Fruit fly (Drosophila melanogaster) whole organism, embryonic: ENCODE measurements around the gene RpS7.

Experiments used
- Ada2b ChIP-seq: fragments of 200-800 bp; sonication (Bioruptor generic); IDR thresholded peaks from 2 replicates; pipeline ENCODE4 v1.3.6; 2022; ENCODE audit warnings: missing biosample characterization, missing genetic modification characterization
- Bteb2 ChIP-seq: fragments of 200-800 bp; sonication (Bioruptor generic); optimal IDR thresholded peaks from 2 replicates; lab custom pipeline; 2016; ENCODE audit warnings: missing biosample characterization, missing genetic modification characterization
- CG10209 ChIP-seq: fragments of 200-800 bp; sonication (Bioruptor generic); optimal IDR thresholded peaks from 3 replicates; lab custom pipeline; 2017; ENCODE audit warnings: missing biosample characterization, mild to moderate bottlenecking, missing genetic modification characterization, missing genetic modification reagents
- CG10274 ChIP-seq: fragments of 200-800 bp; sonication (Bioruptor generic); optimal IDR thresholded peaks from 3 replicates; lab custom pipeline; 2017; ENCODE audit warnings: missing biosample characterization, mild to moderate bottlenecking, missing genetic modification characterization
- CG11093 ChIP-seq: fragments of 200-800 bp; sonication (Bioruptor generic); IDR thresholded peaks from 3 replicates; pipeline ENCODE4 v1.3.6; 2022; ENCODE audit warnings: missing biosample characterization, missing genetic modification characterization
- CG12155 ChIP-seq: fragments of 200-800 bp; sonication (Bioruptor generic); optimal IDR thresholded peaks from 3 replicates; lab custom pipeline; 2016; ENCODE audit warnings: missing biosample characterization, missing genetic modification characterization
- CG12236 ChIP-seq: fragments of 200-800 bp; sonication (Bioruptor generic); optimal IDR thresholded peaks from 2 replicates; lab custom pipeline; 2016; ENCODE audit warnings: missing biosample characterization, missing genetic modification characterization
- CG12769 ChIP-seq: fragments of 200-800 bp; sonication (Bioruptor generic); optimal IDR thresholded peaks from 2 replicates; lab custom pipeline; 2019; ENCODE audit warnings: missing biosample characterization, mild to moderate bottlenecking, missing genetic modification characterization, moderate library complexity
- CG12942 ChIP-seq: fragments of 200-800 bp; sonication (Bioruptor generic); optimal IDR thresholded peaks from 3 replicates; lab custom pipeline; 2016; ENCODE audit warnings: missing biosample characterization, missing genetic modification characterization
- CG13296 ChIP-seq: fragments of 200-800 bp; sonication (Bioruptor generic); optimal IDR thresholded peaks from 3 replicates; lab custom pipeline; 2018; ENCODE audit warnings: missing biosample characterization, mild to moderate bottlenecking, missing genetic modification characterization
- CG14965 ChIP-seq: fragments of 200-800 bp; sonication (Bioruptor generic); optimal IDR thresholded peaks from 2 replicates; lab custom pipeline; 2016; ENCODE audit warnings: missing biosample characterization, missing genetic modification characterization, borderline replicate concordance
- CG15696 ChIP-seq: fragments of 200-800 bp; sonication (Bioruptor generic); optimal IDR thresholded peaks from 2 replicates; lab custom pipeline; 2019; ENCODE audit warnings: missing biosample characterization, mild to moderate bottlenecking, missing genetic modification characterization, moderate library complexity
- CG16863 ChIP-seq: fragments of 200-800 bp; sonication (Bioruptor generic); optimal IDR thresholded peaks from 3 replicates; lab custom pipeline; 2016; ENCODE audit warnings: missing biosample characterization, missing genetic modification characterization
- CG17829 ChIP-seq: fragments of 200-800 bp; optimal IDR thresholded peaks from 2 replicates; lab custom pipeline; 2019; ENCODE audit warnings: missing biosample characterization, mild to moderate bottlenecking, missing genetic modification characterization, moderate library complexity
- CG2129 ChIP-seq: fragments of 200-800 bp; sonication (Bioruptor generic); IDR thresholded peaks from 2 replicates; pipeline ENCODE4 v1.3.6; 2022; ENCODE audit warnings: missing biosample characterization, missing genetic modification characterization; ENCODE audit not compliant: partially characterized antibody
- CG2889 ChIP-seq: fragments of 200-800 bp; sonication (Bioruptor generic); IDR thresholded peaks from 3 replicates; pipeline ENCODE4 v1.3.6; 2022; ENCODE audit warnings: missing biosample characterization, missing genetic modification characterization
- CG30431 ChIP-seq: fragments of 200-800 bp; sonication (Bioruptor generic); optimal IDR thresholded peaks from 2 replicates; lab custom pipeline; 2017; ENCODE audit warnings: missing biosample characterization, missing genetic modification characterization
- CG31224 ChIP-seq: fragments of 200-800 bp; sonication (Bioruptor generic); IDR thresholded peaks from 2 replicates; pipeline ENCODE4 v1.3.6; 2022; ENCODE audit warnings: missing biosample characterization, missing genetic modification characterization
- CG32532 ChIP-seq: fragments of 200-800 bp; sonication (Bioruptor generic); IDR thresholded peaks from 2 replicates; pipeline ENCODE4 v1.3.6; 2022; ENCODE audit warnings: missing biosample characterization, missing genetic modification characterization
- CG6765 ChIP-seq: fragments of 200-800 bp; sonication (Bioruptor generic); optimal IDR thresholded peaks from 3 replicates; lab custom pipeline; 2017; ENCODE audit warnings: missing biosample characterization, mild to moderate bottlenecking, missing genetic modification characterization
- D19A ChIP-seq: fragments of 200-800 bp; optimal IDR thresholded peaks from 3 replicates; lab custom pipeline; 2019; ENCODE audit warnings: missing biosample characterization, mild to moderate bottlenecking, missing genetic modification characterization, moderate library complexity
- D19B ChIP-seq: fragments of 200-800 bp; sonication (Bioruptor generic); optimal IDR thresholded peaks from 2 replicates; lab custom pipeline; 2017; ENCODE audit warnings: missing biosample characterization, mild to moderate bottlenecking, missing genetic modification characterization
- E2f1 ChIP-seq: fragments of 200-800 bp; sonication (Bioruptor generic); IDR thresholded peaks from 2 replicates; pipeline ENCODE4 v1.3.6; 2022; ENCODE audit warnings: missing biosample characterization, missing genetic modification characterization
- Hey ChIP-seq: fragments of 200-800 bp; sonication (Bioruptor generic); optimal IDR thresholded peaks from 3 replicates; lab custom pipeline; 2018; ENCODE audit warnings: missing biosample characterization, mild to moderate bottlenecking, missing genetic modification characterization
- Hmr ChIP-seq: fragments of 200-800 bp; sonication (Bioruptor generic); optimal IDR thresholded peaks from 3 replicates; lab custom pipeline; 2017; ENCODE audit warnings: mild to moderate bottlenecking, missing biosample characterization, missing genetic modification reagents, missing genetic modification characterization
- Hmx ChIP-seq: fragments of 200-800 bp; sonication (Bioruptor generic); optimal IDR thresholded peaks from 2 replicates; lab custom pipeline; 2016; ENCODE audit warnings: missing biosample characterization, missing genetic modification characterization
- Lim3 ChIP-seq: fragments of 200-800 bp; sonication (Bioruptor generic); IDR thresholded peaks from 2 replicates; pipeline ENCODE4 v1.3.6; 2022; ENCODE audit warnings: missing biosample characterization, missing genetic modification characterization
- Mad ChIP-seq: fragments of 200-800 bp; sonication (Bioruptor generic); optimal IDR thresholded peaks from 2 replicates; lab custom pipeline; 2016; ENCODE audit warnings: missing biosample characterization, missing genetic modification characterization
- Ptx1 ChIP-seq: fragments of 200-800 bp; sonication (Bioruptor generic); IDR thresholded peaks from 2 replicates; pipeline ENCODE4 v1.3.6; 2022; ENCODE audit warnings: missing biosample characterization, missing genetic modification characterization
- Sry-β ChIP-seq: fragments of 200-800 bp; sonication (Bioruptor generic); optimal IDR thresholded peaks from 2 replicates; lab custom pipeline; 2018; ENCODE audit warnings: missing biosample characterization, mild to moderate bottlenecking, missing genetic modification characterization, moderate library complexity
- Sry-δ ChIP-seq: fragments of 200-800 bp; sonication (Bioruptor generic); optimal IDR thresholded peaks from 2 replicates; lab custom pipeline; 2016; ENCODE audit warnings: missing biosample characterization, missing genetic modification characterization
- ab ChIP-seq: fragments of 200-800 bp; sonication (Bioruptor generic); optimal IDR thresholded peaks from 2 replicates; lab custom pipeline; 2016; ENCODE audit warnings: missing biosample characterization, missing genetic modification characterization
- ac ChIP-seq: fragments of 200-800 bp; sonication (Bioruptor generic); optimal IDR thresholded peaks from 3 replicates; lab custom pipeline; 2017; ENCODE audit warnings: missing biosample characterization, mild to moderate bottlenecking, missing genetic modification characterization
- btn ChIP-seq: fragments of 200-800 bp; sonication (Bioruptor generic); optimal IDR thresholded peaks from 2 replicates; lab custom pipeline; 2016; ENCODE audit warnings: missing biosample characterization, missing genetic modification characterization
- cad ChIP-seq: fragments of >200 bp; optimal IDR thresholded peaks from 2 replicates; lab custom pipeline; 2017; ENCODE audit warnings: missing biosample characterization, missing genetic modification characterization
- cato ChIP-seq: fragments of 200-800 bp; sonication (Bioruptor generic); optimal IDR thresholded peaks from 2 replicates; lab custom pipeline; 2016; ENCODE audit warnings: missing biosample characterization, missing genetic modification characterization, borderline replicate concordance
- chm ChIP-seq: fragments of 200-800 bp; sonication (Bioruptor generic); IDR thresholded peaks from 2 replicates; pipeline ENCODE4 v1.3.6; 2022; ENCODE audit warnings: missing biosample characterization, missing genetic modification characterization
- ci ChIP-seq: fragments of 200-800 bp; sonication (Bioruptor generic); IDR thresholded peaks from 3 replicates; pipeline ENCODE4 v1.3.6; 2022; ENCODE audit warnings: missing biosample characterization, missing genetic modification characterization
- ewg ChIP-seq: fragments of 200-800 bp; sonication (Bioruptor generic); optimal IDR thresholded peaks from 3 replicates; lab custom pipeline; 2017; ENCODE audit warnings: mild to moderate bottlenecking, missing biosample characterization, missing genetic modification reagents, missing genetic modification characterization
- fd96Cb ChIP-seq: fragments of 200-800 bp; sonication (Bioruptor generic); optimal IDR thresholded peaks from 2 replicates; lab custom pipeline; 2018; ENCODE audit warnings: missing biosample characterization, mild to moderate bottlenecking, missing genetic modification characterization, moderate library complexity
- fru ChIP-seq: fragments of >200 bp; optimal IDR thresholded peaks from 2 replicates; lab custom pipeline; 2017
- ftz-f1 ChIP-seq: fragments of 200-800 bp; sonication (Bioruptor generic); optimal IDR thresholded peaks from 2 replicates; lab custom pipeline; 2016; ENCODE audit warnings: missing biosample characterization, missing genetic modification characterization
- gro ChIP-seq: fragments of 200-800 bp; sonication (Bioruptor generic); optimal IDR thresholded peaks from 2 replicates; lab custom pipeline; 2016; ENCODE audit warnings: missing biosample characterization, missing genetic modification characterization
- gsb-n ChIP-seq: fragments of 200-800 bp; sonication (Bioruptor generic); optimal IDR thresholded peaks from 3 replicates; lab custom pipeline; 2018; ENCODE audit warnings: missing biosample characterization, mild to moderate bottlenecking, missing genetic modification characterization
- ken ChIP-seq: fragments of 200-800 bp; sonication (Bioruptor generic); IDR thresholded peaks from 3 replicates; pipeline ENCODE4 v1.3.6; 2022; ENCODE audit warnings: missing biosample characterization, missing genetic modification characterization
- klu ChIP-seq: fragments of 200-800 bp; sonication (Bioruptor generic); IDR thresholded peaks from 2 replicates; pipeline ENCODE4 v1.3.6; 2022; ENCODE audit warnings: missing biosample characterization, missing genetic modification characterization
- lab ChIP-seq: fragments of 200-800 bp; sonication (Bioruptor generic); optimal IDR thresholded peaks from 3 replicates; lab custom pipeline; 2017; ENCODE audit warnings: missing biosample characterization, missing genetic modification characterization, mild to moderate bottlenecking, moderate library complexity, missing genetic modification reagents
- lilli ChIP-seq: fragments of 200-800 bp; sonication (Bioruptor generic); optimal IDR thresholded peaks from 3 replicates; lab custom pipeline; 2016; ENCODE audit warnings: missing biosample characterization, missing genetic modification characterization
- luna ChIP-seq: fragments of 200-800 bp; sonication (Bioruptor generic); optimal IDR thresholded peaks from 2 replicates; lab custom pipeline; 2016; ENCODE audit warnings: missing biosample characterization, missing genetic modification characterization
- slou ChIP-seq: fragments of 200-800 bp; sonication (Bioruptor generic); optimal IDR thresholded peaks from 3 replicates; lab custom pipeline; 2016; ENCODE audit warnings: missing biosample characterization, missing genetic modification characterization
- tna ChIP-seq: fragments of 200-800 bp; sonication (Bioruptor generic); IDR thresholded peaks from 2 replicates; pipeline ENCODE4 v1.3.6; 2022; ENCODE audit warnings: missing biosample characterization, missing genetic modification characterization; ENCODE audit not compliant: partially characterized antibody
- z ChIP-seq: fragments of 200-800 bp; sonication (Bioruptor generic); IDR thresholded peaks from 3 replicates; pipeline ENCODE4 v1.3.6; 2022; ENCODE audit warnings: missing biosample characterization, missing genetic modification characterization

Gene RpS7

DNA sequence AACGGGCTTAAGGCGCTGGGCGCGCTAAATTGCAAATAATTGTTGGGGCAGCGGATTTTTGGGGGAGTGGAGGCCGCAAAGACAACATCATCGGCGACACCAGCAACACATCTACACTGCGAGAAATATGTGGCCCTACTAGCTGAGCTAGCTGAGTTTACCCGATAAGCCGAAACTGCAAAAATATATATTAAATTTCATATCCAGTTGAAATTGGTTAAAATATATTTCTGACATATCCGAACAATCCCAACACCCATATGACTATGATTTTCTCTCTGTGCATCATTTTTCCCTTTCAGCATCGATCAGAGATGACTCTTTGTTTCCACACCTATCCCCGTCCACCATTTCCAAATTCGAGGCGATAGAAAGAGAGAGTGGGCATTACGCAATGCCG, 19.0 kb downstream of the RpS7 start (continued):
- no peak for TF ChIP-seq cad (GFP tag; lab: Kevin White, UChicago)
- peak; percentile 64 for TF ChIP-seq CG10209
- TF ChIP-seq z (GFP tag; lab: Robert Waterston, UW), result no peak
- peak; percentile 22 for TF ChIP-seq CG16863
- peak; percentile 87 for TF ChIP-seq Ptx1
- TF ChIP-seq chm (GFP tag; lab: Robert Waterston, UW), result peak; percentile 76
- TF ChIP-seq tna, result no peak
- TF ChIP-seq Ada2b (GFP tag; lab: Robert Waterston, UW), result peak; percentile 87
- TF ChIP-seq ken, result peak; percentile 41; the same call in 1 of the 3 replicates
- TF ChIP-seq E2f1 (GFP tag; lab: Robert Waterston, UW), result peak; percentile 87
- no peak for TF ChIP-seq btn
- TF ChIP-seq CG32532 (GFP tag; lab: Robert Waterston, UW), result peak; percentile 77
- TF ChIP-seq D19B, result peak; percentile 13
- TF ChIP-seq slou, result peak; percentile 6
- peak; percentile 68 for TF ChIP-seq CG31224 (GFP tag; lab: Robert Waterston, UW)
- no peak for TF ChIP-seq Sry-β (GFP tag; lab: Kevin White, UChicago)
- no peak for TF ChIP-seq luna (GFP tag; lab: Kevin White, UChicago)
- peak; percentile 50 for TF ChIP-seq lilli (GFP tag; lab: Kevin White, UChicago)
- TF ChIP-seq CG12769 (tag; lab: Kevin White, UChicago), result peak; percentile 80
- peak; percentile 22 for TF ChIP-seq CG12236
- TF ChIP-seq CG10274 (GFP tag; lab: Kevin White, UChicago), result peak; percentile 51
- TF ChIP-seq Lim3 (GFP tag; lab: Robert Waterston, UW), result no peak
- peak; percentile 73 for TF ChIP-seq fd96Cb (tag; lab: Kevin White, UChicago)
- TF ChIP-seq klu (GFP tag; lab: Robert Waterston, UW), result peak; percentile 52
- TF ChIP-seq Hmx, result peak; percentile 4
- TF ChIP-seq Sry-δ (GFP tag; lab: Kevin White, UChicago), result no peak
- TF ChIP-seq ab (GFP tag; lab: Kevin White, UChicago), result peak; percentile 21
- TF ChIP-seq CG13296 (GFP tag; lab: Kevin White, UChicago), result peak; percentile 68
- no peak for TF ChIP-seq CG2129
- TF ChIP-seq Bteb2 (GFP tag; lab: Kevin White, UChicago), result peak; percentile 4
- peak; percentile 85 for TF ChIP-seq lab
- TF ChIP-seq ewg, result peak; percentile 61
- TF ChIP-seq CG15696 (tag; lab: Kevin White, UChicago), result peak; percentile 18
- peak; percentile 47 for TF ChIP-seq gsb-n
- peak; percentile 52 for TF ChIP-seq Hmr (GFP tag; lab: Kevin White, UChicago)
- peak; percentile 41 for TF ChIP-seq CG12942 (GFP tag; lab: Kevin White, UChicago)
- no peak for TF ChIP-seq ftz-f1 (GFP tag; lab: Kevin White, UChicago)
- TF ChIP-seq CG2889, result 0 out of 3 replicates have a peak, but pooled peaks have one; percentile 36
- TF ChIP-seq gro (GFP tag; lab: Kevin White, UChicago), result no peak
- peak; percentile 54 for TF ChIP-seq CG12155 (GFP tag; lab: Kevin White, UChicago)
- peak; percentile 64 for TF ChIP-seq CG30431
- TF ChIP-seq CG17829 (tag; lab: Kevin White, UChicago), result peak; percentile 67
- no peak for TF ChIP-seq ac (GFP tag; lab: Kevin White, UChicago)
- peak; percentile 17 for TF ChIP-seq cato (GFP tag; lab: Kevin White, UChicago)
- no peak for TF ChIP-seq CG14965 (GFP tag; lab: Kevin White, UChicago)
- TF ChIP-seq Mad, result no peak
- peak; percentile 48; the same call in 1 of the 3 replicates for TF ChIP-seq CG11093
- TF ChIP-seq Hey (tag; lab: Kevin White, UChicago), result no peak
- peak; percentile 55 for TF ChIP-seq D19A (tag; lab: Kevin White, UChicago)
- TF ChIP-seq CG6765 (GFP tag; lab: Kevin White, UChicago), result no peak
- no peak for TF ChIP-seq fru (lab: Kevin White, UChicago)
- TF ChIP-seq ci (GFP tag; lab: Robert Waterston, UW), result peak; percentile 92
